Fruit fly (Drosophila melanogaster): Measurements from ENCODE around the gene CG17652.
A peak's percentile ranks its signal among the peaks of the same experiment; 100 is the strongest.

Gene CG17652

DNA sequence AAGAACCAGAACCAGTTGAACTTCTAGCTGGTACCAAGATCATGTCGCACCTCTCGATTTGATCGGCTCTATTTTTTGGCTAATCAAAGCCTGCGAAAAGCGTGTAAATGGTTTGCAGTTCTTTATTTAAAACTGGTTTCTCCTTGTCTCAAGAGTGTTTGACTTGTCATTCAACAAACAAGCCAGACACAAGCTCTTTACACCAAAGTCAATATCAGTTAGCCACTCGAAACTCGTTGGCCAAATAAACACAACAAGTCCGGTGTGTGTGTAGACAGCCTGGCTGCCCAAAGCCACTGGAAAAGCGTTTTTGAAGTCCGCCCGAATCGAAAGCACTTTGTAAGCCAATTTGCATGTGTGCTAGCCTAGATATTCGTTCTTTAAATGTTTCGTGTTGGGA lies 7.9 kb upstream of the CG17652 start:
- no peak for TF ChIP-seq CG16779 (tag; optimal IDR thresholded peaks at IDR 0.05)
- peak; percentile 46 for TF ChIP-seq Eip78C (GFP tag)
- no peak for TF ChIP-seq Ets21C (GFP tag; optimal IDR thresholded peaks at IDR 0.05)
- no peak for TF ChIP-seq topi (GFP tag; optimal IDR thresholded peaks at IDR 0.05)
- no peak for TF ChIP-seq CG10669 (GFP tag; optimal IDR thresholded peaks at IDR 0.05)
- no peak for TF ChIP-seq pdm3 (GFP tag; optimal IDR thresholded peaks at IDR 0.05)
- no peak for TF ChIP-seq CG4318 (GFP tag; optimal IDR thresholded peaks at IDR 0.05)
- no peak for TF ChIP-seq Sox14 (GFP tag; optimal IDR thresholded peaks at IDR 0.05)
- TF ChIP-seq Ets96B (tag; optimal IDR thresholded peaks at IDR 0.05) = no peak
- TF ChIP-seq fkh (GFP tag; optimal IDR thresholded peaks at IDR 0.05) = peak; percentile 3

DNA sequence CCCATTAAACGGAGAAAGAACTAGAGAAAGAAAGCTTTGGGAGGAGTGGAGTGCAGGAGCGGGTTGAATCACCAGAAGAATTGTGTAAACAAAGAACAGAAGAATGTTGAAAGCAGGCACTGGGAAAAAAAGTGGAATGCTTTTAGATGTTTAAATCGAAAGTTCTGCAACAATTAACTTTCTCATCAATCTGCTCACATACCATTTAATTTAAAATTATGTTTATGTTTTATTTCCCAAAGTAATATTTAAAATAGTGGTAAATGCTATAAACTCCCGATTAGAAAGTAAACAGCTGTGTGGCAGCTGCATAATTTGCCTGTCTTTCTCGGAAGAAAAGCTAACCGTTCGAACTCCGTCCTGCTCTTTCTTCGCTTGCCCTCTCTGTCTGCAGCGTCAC lies 5.9 kb upstream of the CG17652 start:
- TF ChIP-seq CG6808 (GFP tag; optimal IDR thresholded peaks at IDR 0.05) = no peak
- TF ChIP-seq fd85E (GFP tag; optimal IDR thresholded peaks at IDR 0.05) = no peak
- no peak for TF ChIP-seq dsx (GFP tag; optimal IDR thresholded peaks at IDR 0.05; ENCODE audit: poor library complexity, severe bottlenecking)
- peak; percentile 23 for TF ChIP-seq topi (GFP tag; optimal IDR thresholded peaks at IDR 0.05)
- TF ChIP-seq fd59A (GFP tag; optimal IDR thresholded peaks at IDR 0.05) = no peak
- TF ChIP-seq Gug (GFP tag; IDR thresholded peaks at IDR 0.05) = peak; percentile 29; the same call in 1 of the 2 replicates
- TF ChIP-seq CG8119 (GFP tag; IDR thresholded peaks at IDR 0.05) = peak; percentile 55; the same call in 2 of the 3 replicates
- TF ChIP-seq CG11762 (GFP tag; optimal IDR thresholded peaks at IDR 0.05; ENCODE audit: insufficient read depth) = no peak
- no peak for TF ChIP-seq ss (GFP tag; optimal IDR thresholded peaks at IDR 0.05)
- TF ChIP-seq CG6792 (GFP tag; optimal IDR thresholded peaks at IDR 0.05) = no peak
- TF ChIP-seq fkh (GFP tag; optimal IDR thresholded peaks at IDR 0.05) = no peak
- 0 out of 2 replicates have a peak, but pooled peaks have one; percentile 43 for TF ChIP-seq CG15336 (GFP tag; IDR thresholded peaks at IDR 0.05)
- peak; percentile 16 for TF ChIP-seq esn (GFP tag; optimal IDR thresholded peaks at IDR 0.05)
- no peak for TF ChIP-seq CG8632 (GFP tag; optimal IDR thresholded peaks at IDR 0.05)
- TF ChIP-seq Ets21C (GFP tag; optimal IDR thresholded peaks at IDR 0.05) = no peak
- peak; percentile 84 for TF ChIP-seq Eip78C (GFP tag)
- no peak for TF ChIP-seq CG34406 (GFP tag; optimal IDR thresholded peaks at IDR 0.05)
- TF ChIP-seq CG16779 (tag; optimal IDR thresholded peaks at IDR 0.05) = no peak
- peak; percentile 25 for TF ChIP-seq net (GFP tag; optimal IDR thresholded peaks at IDR 0.05)
- 0 out of 2 replicates have a peak, but pooled peaks have one; percentile 17 for TF ChIP-seq CG11294 (GFP tag; IDR thresholded peaks at IDR 0.05)
- TF ChIP-seq svp (GFP tag) = no peak
- TF ChIP-seq Sox102F (GFP tag; optimal IDR thresholded peaks at IDR 0.05) = no peak
- peak; percentile 2 for TF ChIP-seq acj6 (GFP tag; optimal IDR thresholded peaks at IDR 0.05)
- TF ChIP-seq OdsH (GFP tag; optimal IDR thresholded peaks at IDR 0.05) = peak; percentile 32
- no peak for TF ChIP-seq CG7368 (GFP tag; optimal IDR thresholded peaks at IDR 0.05)
- no peak for TF ChIP-seq Smox (GFP tag; optimal IDR thresholded peaks at IDR 0.05)
- peak; percentile 50 for TF ChIP-seq CG4318 (GFP tag; optimal IDR thresholded peaks at IDR 0.05)
- peak; percentile 40; the same call in 1 of the 3 replicates for TF ChIP-seq CG6163 (GFP tag; IDR thresholded peaks at IDR 0.05)
- peak in 1 of 2 experiments; percentile 26 for TF ChIP-seq salr (GFP tag; optimal IDR thresholded peaks at IDR 0.05)
- peak; percentile 15 for TF ChIP-seq Lpt (GFP tag; optimal IDR thresholded peaks at IDR 0.05)
- TF ChIP-seq achi (GFP tag; optimal IDR thresholded peaks at IDR 0.05) = peak; percentile 3
- TF ChIP-seq CG32006 (GFP tag; optimal IDR thresholded peaks at IDR 0.05) = peak; percentile 78
- peak; percentile 29 for TF ChIP-seq pdm3 (GFP tag; optimal IDR thresholded peaks at IDR 0.05)
- TF ChIP-seq spab (GFP tag; optimal IDR thresholded peaks at IDR 0.05) = no peak
- no peak for TF ChIP-seq Sox15 (GFP tag; optimal IDR thresholded peaks at IDR 0.05)
- no peak for TF ChIP-seq CG11902 (GFP tag; optimal IDR thresholded peaks at IDR 0.05)
- no peak for TF ChIP-seq CG9139 (GFP tag; optimal IDR thresholded peaks at IDR 0.05)
- TF ChIP-seq Sox14 (GFP tag; optimal IDR thresholded peaks at IDR 0.05) = peak; percentile 27
- no peak for TF ChIP-seq Eip93F (GFP tag; optimal IDR thresholded peaks at IDR 0.05)
- TF ChIP-seq CG3919 (GFP tag; optimal IDR thresholded peaks at IDR 0.05) = peak; percentile 24
- TF ChIP-seq Hr4 (GFP tag; optimal IDR thresholded peaks at IDR 0.05) = peak; percentile 45
- TF ChIP-seq Hr38 (GFP tag; optimal IDR thresholded peaks at IDR 0.05) = no peak
- TF ChIP-seq CG8319 (GFP tag; optimal IDR thresholded peaks at IDR 0.05) = no peak
- no peak for TF ChIP-seq vri (GFP tag; optimal IDR thresholded peaks at IDR 0.05)
- peak; percentile 67; the same call in 2 of the 3 replicates for TF ChIP-seq eg (GFP tag; IDR thresholded peaks at IDR 0.05)
- TF ChIP-seq CG6276 (GFP tag; optimal IDR thresholded peaks at IDR 0.05) = peak; percentile 42
- TF ChIP-seq Ets96B (tag; optimal IDR thresholded peaks at IDR 0.05) = no peak
- no peak for TF ChIP-seq lz (GFP tag; optimal IDR thresholded peaks at IDR 0.05)
